Fruit fly (Drosophila melanogaster) whole organism, embryonic: ENCODE data around the gene CG31633.

Source experiments
- bigmax ChIP-seq: fragments of 200-800 bp; sonication (Bioruptor generic); optimal IDR thresholded peaks from 2 replicates; lab custom pipeline; 2018; ENCODE audit warnings: missing biosample characterization, mild to moderate bottlenecking, missing genetic modification characterization
- lbe ChIP-seq: fragments of 200-800 bp; sonication (Bioruptor generic); optimal IDR thresholded peaks from 2 replicates; lab custom pipeline; 2016; ENCODE audit warnings: missing biosample characterization, mild to moderate bottlenecking, missing genetic modification characterization

- no peak for TF ChIP-seq bigmax (GFP tag; lab: Kevin White, UChicago)
- no peak for TF ChIP-seq lbe (GFP tag; lab: Kevin White, UChicago)
Measured at dm6 chr2L:6705081-6705480, 49.0 kb upstream of the CG31633 start.
